Worm (Caenorhabditis elegans) whole organism, L1 larva: ENCODE measurements around the gene Y38A10A.11.

Experiments used
- C04F5.9 ChIP-seq: sonication (generic microtip); optimal IDR thresholded peaks from 2 replicates; lab custom pipeline; 2016; ENCODE audit warnings: missing genetic modification characterization, missing compliant biosample characterization
- C16A3.4 ChIP-seq: fragments of 150-350 bp; optimal IDR thresholded peaks from 2 replicates; lab custom pipeline; 2014; ENCODE audit warnings: missing biosample characterization, missing genetic modification characterization
- Y116A8C.19 ChIP-seq: sonication (generic microtip); optimal IDR thresholded peaks from 2 replicates; lab custom pipeline; 2016; ENCODE audit warnings: missing compliant biosample characterization, missing genetic modification characterization, borderline replicate concordance
- alr-1 ChIP-seq: fragments of 200-800 bp; sonication (Bioruptor generic); optimal IDR thresholded peaks from 2 replicates; lab custom pipeline; 2018; ENCODE audit warnings: borderline replicate concordance, mild to moderate bottlenecking, missing genetic modification characterization, missing compliant biosample characterization
- ama-1 ChIP-seq: fragments of 150-350 bp; optimal IDR thresholded peaks from 2 replicates; lab custom pipeline; 2014
- blmp-1 ChIP-seq: fragments of 150-350 bp; optimal IDR thresholded peaks from 2 replicates; lab custom pipeline; 2014; ENCODE audit warnings: missing biosample characterization, missing genetic modification characterization
- ceh-8 ChIP-seq: fragments of 200-800 bp; sonication (Bioruptor generic); optimal IDR thresholded peaks from 2 replicates; lab custom pipeline; 2018; ENCODE audit warnings: mild to moderate bottlenecking, missing genetic modification characterization, moderate library complexity, missing compliant biosample characterization
- ceh-88 ChIP-seq: fragments of 200-800 bp; sonication (Bioruptor generic); IDR thresholded peaks from 2 replicates; pipeline ENCODE4 v1.3.6; 2022; ENCODE audit warnings: missing genetic modification characterization, missing compliant biosample characterization
- ces-1 ChIP-seq: fragments of 150-350 bp; optimal IDR thresholded peaks from 2 replicates; lab custom pipeline; 2014; ENCODE audit warnings: missing biosample characterization, missing genetic modification reagents, missing genetic modification characterization
- egl-13 ChIP-seq: sonication (generic microtip); optimal IDR thresholded peaks from 2 replicates; lab custom pipeline; 2016; ENCODE audit warnings: missing genotype, missing genetic modification reagents, missing genetic modification characterization, missing compliant biosample characterization
- egl-27 ChIP-seq, 2 experiments: fragments of 150-350 bp in 1 of 2; sonication (generic microtip); optimal IDR thresholded peaks; 3 replicates each; lab custom pipeline; 2017 to 2018; ENCODE audit warnings: missing biosample characterization in 2 of 2, missing genetic modification characterization in 2 of 2, missing genetic modification reagents in 2 of 2
- elt-2 ChIP-seq: sonication (generic microtip); optimal IDR thresholded peaks from 2 replicates; lab custom pipeline; 2016; ENCODE audit warnings: missing genetic modification characterization, mild to moderate bottlenecking, inconsistent platforms, missing compliant biosample characterization, missing genetic modification reagents
- fkh-4 ChIP-seq: sonication (generic microtip); optimal IDR thresholded peaks from 2 replicates; lab custom pipeline; 2016; ENCODE audit warnings: missing compliant biosample characterization, missing genetic modification characterization, borderline replicate concordance
- hlh-17 ChIP-seq: fragments of 200-800 bp; sonication (Bioruptor generic); optimal IDR thresholded peaks from 2 replicates; lab custom pipeline; 2018; ENCODE audit warnings: missing genetic modification characterization, mild to moderate bottlenecking, missing compliant biosample characterization, moderate library complexity, borderline replicate concordance
- hlh-4 ChIP-seq: sonication (generic microtip); optimal IDR thresholded peaks from 2 replicates; lab custom pipeline; 2016; ENCODE audit warnings: mild to moderate bottlenecking, missing genetic modification characterization, missing compliant biosample characterization
- irx-1 ChIP-seq: sonication (generic microtip); optimal IDR thresholded peaks from 2 replicates; lab custom pipeline; 2016; ENCODE audit warnings: missing genetic modification characterization, missing compliant biosample characterization
- isw-1 ChIP-seq: fragments of 200-800 bp; sonication (Bioruptor generic); IDR thresholded peaks from 2 replicates; pipeline ENCODE4 v1.3.6; 2022; ENCODE audit warnings: missing genetic modification characterization, missing compliant biosample characterization
- jun-1 ChIP-seq: fragments of 150-350 bp; optimal IDR thresholded peaks from 2 replicates; lab custom pipeline; 2014; ENCODE audit warnings: missing biosample characterization, missing genetic modification reagents, missing genetic modification characterization
- lin-13 ChIP-seq: fragments of 150-350 bp; optimal IDR thresholded peaks from 2 replicates; lab custom pipeline; 2014; ENCODE audit warnings: missing biosample characterization, missing genetic modification reagents, missing genetic modification characterization
- lin-15B ChIP-seq: fragments of 150-350 bp; sonication (generic microtip); optimal IDR thresholded peaks from 3 replicates; lab custom pipeline; 2014; ENCODE audit warnings: missing biosample characterization, missing genetic modification characterization
- lin-35 ChIP-seq, 2 experiments: fragments of 150-350 bp; optimal IDR thresholded peaks; 2 replicates each; lab custom pipeline; 2014; ENCODE audit warnings: missing biosample characterization in 2 of 2, missing genetic modification characterization in 2 of 2, missing genetic modification reagents in 2 of 2
- lir-3 ChIP-seq: sonication (generic microtip); optimal IDR thresholded peaks from 2 replicates; lab custom pipeline; 2016; ENCODE audit warnings: mild to moderate bottlenecking, missing genetic modification characterization, moderate library complexity, missing compliant biosample characterization; ENCODE audit not compliant: poor library complexity
- lsy-2 ChIP-seq, 2 experiments: fragments of 150-350 bp; optimal IDR thresholded peaks; 2 replicates each; lab custom pipeline; 2014; ENCODE audit warnings: missing biosample characterization in 2 of 2, missing genetic modification characterization in 2 of 2
- mab-9 ChIP-seq: fragments of 200-800 bp; sonication (Bioruptor generic); IDR thresholded peaks from 2 replicates; pipeline ENCODE4 v1.3.6; 2022; ENCODE audit warnings: missing genetic modification reagents, missing genetic modification characterization, missing compliant biosample characterization
- mdl-1 ChIP-seq, 2 experiments: fragments of 150-350 bp; optimal IDR thresholded peaks; 2 replicates each; lab custom pipeline; 2014 to 2017; ENCODE audit warnings: missing biosample characterization in 2 of 2, missing genetic modification characterization in 2 of 2, inconsistent platforms in 1 of 2
- mef-2 ChIP-seq: fragments of 150-350 bp; optimal IDR thresholded peaks from 2 replicates; lab custom pipeline; 2014; ENCODE audit warnings: missing biosample characterization, missing genetic modification characterization
- nhr-19 ChIP-seq: fragments of 200-800 bp; sonication (Bioruptor generic); conservative IDR thresholded peaks from 2 replicates; pipeline ENCODE4 v1.3.6; 2022; ENCODE audit warnings: missing genetic modification characterization, missing compliant biosample characterization
- nhr-20 ChIP-seq: sonication (generic microtip); optimal IDR thresholded peaks from 2 replicates; lab custom pipeline; 2016; ENCODE audit warnings: mild to moderate bottlenecking, missing genetic modification characterization, missing compliant biosample characterization
- nhr-237 ChIP-seq: fragments of 150-350 bp; optimal IDR thresholded peaks from 2 replicates; lab custom pipeline; 2014; ENCODE audit warnings: missing biosample characterization, missing genetic modification characterization
- nhr-71 ChIP-seq: sonication (generic microtip); optimal IDR thresholded peaks from 2 replicates; lab custom pipeline; 2016; ENCODE audit warnings: mild to moderate bottlenecking, missing genetic modification characterization, moderate library complexity, missing compliant biosample characterization
- nhr-76 ChIP-seq: sonication (generic microtip); optimal IDR thresholded peaks from 2 replicates; lab custom pipeline; 2017; ENCODE audit warnings: missing biosample characterization, missing genetic modification characterization
- nhr-77 ChIP-seq: fragments of 150-350 bp; optimal IDR thresholded peaks from 2 replicates; lab custom pipeline; 2014; ENCODE audit warnings: missing biosample characterization, missing genetic modification characterization
- nhr-84 ChIP-seq: sonication (generic microtip); optimal IDR thresholded peaks from 2 replicates; lab custom pipeline; 2017; ENCODE audit warnings: missing biosample characterization, missing genetic modification characterization
- nhr-85 ChIP-seq: sonication (generic microtip); peaks from one replicate; lab custom pipeline; 2016; ENCODE audit warnings: missing genetic modification characterization, inconsistent platforms, missing compliant biosample characterization
- pag-3 ChIP-seq: sonication (generic microtip); optimal IDR thresholded peaks from 2 replicates; lab custom pipeline; 2017; ENCODE audit warnings: missing genetic modification characterization, mild to moderate bottlenecking, missing compliant biosample characterization, antibody characterized with exemption, borderline replicate concordance; ENCODE audit not compliant: insufficient read depth
- pqm-1 ChIP-seq: sonication (generic microtip); optimal IDR thresholded peaks from 3 replicates; lab custom pipeline; 2017; ENCODE audit warnings: missing biosample characterization, missing genetic modification characterization
- skn-1 ChIP-seq: fragments of 150-350 bp; optimal IDR thresholded peaks from 2 replicates; lab custom pipeline; 2014; ENCODE audit warnings: missing biosample characterization, missing genetic modification characterization
- snpc-4 ChIP-seq: fragments of 150-350 bp; optimal IDR thresholded peaks from 2 replicates; lab custom pipeline; 2014; ENCODE audit warnings: missing biosample characterization, missing genetic modification characterization
- snu-23 ChIP-seq: sonication (generic microtip); optimal IDR thresholded peaks from 2 replicates; lab custom pipeline; 2016; ENCODE audit warnings: missing genetic modification characterization, missing compliant biosample characterization
- sup-37 ChIP-seq: fragments of 200-800 bp; sonication (Bioruptor generic); optimal IDR thresholded peaks from 2 replicates; lab custom pipeline; 2018; ENCODE audit warnings: mild to moderate bottlenecking, missing genetic modification characterization, missing compliant biosample characterization
- tbx-2 ChIP-seq: sonication (generic microtip); optimal IDR thresholded peaks from 2 replicates; lab custom pipeline; 2016; ENCODE audit warnings: missing genetic modification characterization, missing compliant biosample characterization
- tlp-1 ChIP-seq: fragments of 150-350 bp; optimal IDR thresholded peaks from 2 replicates; lab custom pipeline; 2014; ENCODE audit warnings: missing biosample characterization, missing genetic modification characterization
- unc-30 ChIP-seq: sonication (generic microtip); optimal IDR thresholded peaks from 2 replicates; lab custom pipeline; 2017; ENCODE audit warnings: missing biosample characterization, missing genetic modification characterization
- unc-86 ChIP-seq: sonication (generic microtip); optimal IDR thresholded peaks from 2 replicates; lab custom pipeline; 2016; ENCODE audit warnings: missing genetic modification characterization, missing compliant biosample characterization
- unc-98 ChIP-seq: fragments of 200-800 bp; sonication (Bioruptor generic); IDR thresholded peaks from 2 replicates; pipeline ENCODE4 v1.3.6; 2022; ENCODE audit warnings: missing genetic modification characterization, missing compliant biosample characterization
- xbp-1 ChIP-seq: sonication (generic microtip); optimal IDR thresholded peaks from 2 replicates; lab custom pipeline; 2016; ENCODE audit warnings: missing genetic modification characterization, missing compliant biosample characterization
- zip-4 ChIP-seq: fragments of 200-800 bp; sonication (Bioruptor generic); optimal IDR thresholded peaks from 2 replicates; lab custom pipeline; 2018; ENCODE audit warnings: mild to moderate bottlenecking, missing genetic modification characterization, moderate library complexity, missing compliant biosample characterization
- ztf-11 ChIP-seq, 2 experiments: sonication (generic microtip); optimal IDR thresholded peaks; 2 replicates each; lab custom pipeline; 2016 to 2017; ENCODE audit warnings: missing genetic modification characterization in 2 of 2, missing biosample characterization in 1 of 2, missing compliant biosample characterization in 1 of 2
- ztf-4 ChIP-seq: fragments of 150-350 bp; optimal IDR thresholded peaks from 2 replicates; lab custom pipeline; 2014; ENCODE audit warnings: missing biosample characterization, missing genetic modification characterization

Gene Y38A10A.11

ce11 chrV:6110533-6110932, 7.2 kb upstream of the Y38A10A.11 start, which contains the start of gene F17A9.4 (continued):
- TF ChIP-seq nhr-84 (tag; lab: Kevin White, UChicago) (no peak), egl-27 (tag; optimal IDR thresholded peaks at IDR 0.05; lab: Kevin White, UChicago) (no peak), jun-1 (tag; lab: Kevin White, UChicago) (no peak), tlp-1 (tag; lab: Kevin White, UChicago) (no peak), Y116A8C.19 (tag; lab: Kevin White, UChicago) (no peak), ztf-4 (tag; lab: Kevin White, UChicago) (no peak), alr-1 (tag; lab: Kevin White, UChicago) (no peak), nhr-19 (GFP tag; lab: Robert Waterston, UW) (no peak; the same call in 1 of the 2 replicates), snu-23 (peak; percentile 23), nhr-85 (tag; lab: Kevin White, UChicago) (peak; percentile 81), unc-98 (no peak), nhr-71 (peak; percentile 67), lin-35 (GFP tag; optimal IDR thresholded peaks at IDR 0.05; lab: Kevin White, UChicago) (peak; percentile 14 to 44), pqm-1 (no peak), unc-30 (tag; lab: Kevin White, UChicago) (no peak), tbx-2 (no peak), C04F5.9 (tag; lab: Kevin White, UChicago) (no peak), nhr-76 (tag; lab: Kevin White, UChicago) (no peak), snpc-4 (no peak), C16A3.4 (tag; lab: Kevin White, UChicago) (no peak), lin-15B (tag; lab: Kevin White, UChicago) (no peak), nhr-20 (tag; lab: Kevin White, UChicago) (peak; percentile 76), lin-13 (GFP tag; lab: Kevin White, UChicago) (no peak), nhr-77 (tag; lab: Kevin White, UChicago) (peak; percentile 0), hlh-4 (tag; lab: Kevin White, UChicago) (no peak), ceh-8 (GFP tag; lab: Kevin White, UChicago) (no peak), mdl-1 (tag; optimal IDR thresholded peaks at IDR 0.05; lab: Kevin White, UChicago) (no peak), unc-86 (tag; lab: Kevin White, UChicago) (no peak), skn-1 (peak; percentile 93), hlh-17 (GFP tag; lab: Kevin White, UChicago) (no peak), ztf-11 (tag; optimal IDR thresholded peaks at IDR 0.05; lab: Kevin White, UChicago) (no peak), blmp-1 (tag; lab: Kevin White, UChicago) (peak; percentile 44), egl-13 (no peak), mef-2 (tag; lab: Kevin White, UChicago) (no peak), elt-2 (peak; percentile 64), irx-1 (tag; lab: Kevin White, UChicago) (no peak), sup-37 (GFP tag; lab: Kevin White, UChicago) (no peak)
- TF ChIP-seq, all 84 proteins: peak for 16

DNA sequence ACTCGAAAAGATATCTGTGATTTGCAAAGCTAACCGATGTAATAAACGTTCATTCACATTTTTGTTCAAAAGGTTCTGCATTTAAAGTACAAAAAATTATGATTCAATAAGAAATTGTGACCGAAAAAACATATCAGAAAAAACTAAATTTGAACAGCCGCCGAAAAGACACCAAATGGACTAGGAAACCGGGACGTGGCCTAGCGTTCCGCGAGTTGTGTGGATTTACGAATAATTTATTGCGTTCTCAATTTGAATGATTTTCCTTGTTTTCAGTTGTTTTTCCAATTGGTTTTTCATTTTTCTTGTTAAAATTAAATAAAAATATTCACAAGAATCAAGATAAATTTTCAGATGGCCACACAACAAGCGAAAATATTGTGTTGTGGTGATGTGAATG, 4.1 kb upstream of the Y38A10A.11 start, which contains the start of gene cwf-19L1:
TSS of gene cwf-19L1 (plus strand) at position 355 of the 400 bp plus-strand sequence.
- TF ChIP-seq nhr-71: peak; percentile 79
- TF ChIP-seq nhr-77 (tag; lab: Kevin White, UChicago): no peak
- TF ChIP-seq nhr-237 (tag; lab: Kevin White, UChicago): no peak
- TF ChIP-seq nhr-20 (tag; lab: Kevin White, UChicago): peak; percentile 73
- TF ChIP-seq C16A3.4 (tag; lab: Kevin White, UChicago): peak; percentile 53
- no peak for TF ChIP-seq lin-13 (GFP tag; lab: Kevin White, UChicago)
- peak; percentile 62 for TF ChIP-seq isw-1 (GFP tag; lab: Robert Waterston, UW)
- no peak for TF ChIP-seq ceh-88 (GFP tag; lab: Robert Waterston, UW)
- no peak for TF ChIP-seq ceh-8 (GFP tag; lab: Kevin White, UChicago)
- TF ChIP-seq Y116A8C.19 (tag; lab: Kevin White, UChicago): no peak
- peak; percentile 32 for TF ChIP-seq ama-1 (lab: Kevin White, UChicago)
- TF ChIP-seq fkh-4: peak; percentile 74
- TF ChIP-seq lsy-2 (tag; optimal IDR thresholded peaks at IDR 0.05; lab: Kevin White, UChicago): peak; percentile 71 to 78
- TF ChIP-seq jun-1 (tag; lab: Kevin White, UChicago): no peak
- TF ChIP-seq hlh-4 (tag; lab: Kevin White, UChicago): no peak
- TF ChIP-seq nhr-85 (tag; lab: Kevin White, UChicago): peak; percentile 88
- TF ChIP-seq mdl-1 (tag; optimal IDR thresholded peaks at IDR 0.05; lab: Kevin White, UChicago): peak in 1 of 2 experiments; percentile 63
- TF ChIP-seq lin-15B (tag; lab: Kevin White, UChicago): peak; percentile 63
- TF ChIP-seq tlp-1 (tag; lab: Kevin White, UChicago): no peak
- no peak for TF ChIP-seq ces-1 (GFP tag; lab: Kevin White, UChicago)
- peak; percentile 68 for TF ChIP-seq egl-13
- peak; percentile 54 for TF ChIP-seq mab-9 (GFP tag; lab: Robert Waterston, UW)
- TF ChIP-seq irx-1 (tag; lab: Kevin White, UChicago): peak; percentile 77
- TF ChIP-seq blmp-1 (tag; lab: Kevin White, UChicago): peak; percentile 61
- no peak for TF ChIP-seq nhr-84 (tag; lab: Kevin White, UChicago)
- TF ChIP-seq zip-4: no peak
- TF ChIP-seq lir-3 (tag; lab: Kevin White, UChicago): peak; percentile 91
- peak; percentile 99 for TF ChIP-seq xbp-1 (tag; lab: Kevin White, UChicago)
- TF ChIP-seq pag-3: no peak
- no peak for TF ChIP-seq mef-2 (tag; lab: Kevin White, UChicago)
